Worm (Caenorhabditis elegans): ENCODE results near the gene nphp-4.

nphp-4 gene

ce11 chrV:11843678-11844366, at the start of gene nphp-4:
Gene nphp-4, minus strand, starts transcription at chrV:11843728.
- TF ChIP-seq nfya-1 (tag; optimal IDR thresholded peaks at IDR 0.05; ENCODE audit: insufficient read depth) (no peak), lin-15B (tag; optimal IDR thresholded peaks at IDR 0.05) (no peak), pha-4 (tag; optimal IDR thresholded peaks at IDR 0.05) (no peak), mdl-1 (tag; optimal IDR thresholded peaks at IDR 0.05) (no peak), nhr-67 (tag; optimal IDR thresholded peaks at IDR 0.05) (no peak), nhr-77 (tag; optimal IDR thresholded peaks at IDR 0.05) (no peak), R02D3.7 (tag; optimal IDR thresholded peaks at IDR 0.05) (no peak), nhr-12 (tag; optimal IDR thresholded peaks at IDR 0.05) (no peak), fos-1 (tag; optimal IDR thresholded peaks at IDR 0.05) (no peak), ceh-16 (tag; optimal IDR thresholded peaks at IDR 0.05) (no peak), ztf-4 (tag; optimal IDR thresholded peaks at IDR 0.05) (no peak), ceh-28 (tag; optimal IDR thresholded peaks at IDR 0.05) (no peak), nhr-237 (tag; optimal IDR thresholded peaks at IDR 0.05) (no peak)

ce11 chrV:11891143-11891862, 47.8 kb upstream of the nphp-4 start, which contains the start of the genes sodh-2 and srx-76:
Gene sodh-2, minus strand, starts transcription at chrV:11891243.
Gene srx-76, plus strand, starts transcription at chrV:11891812.
- no peak for TF ChIP-seq nhr-11 (tag; optimal IDR thresholded peaks at IDR 0.05)
- no peak for TF ChIP-seq nhr-28 (tag; optimal IDR thresholded peaks at IDR 0.05)
- TF ChIP-seq elt-1 (tag; optimal IDR thresholded peaks at IDR 0.05), result no peak
- TF ChIP-seq ztf-4 (tag; optimal IDR thresholded peaks at IDR 0.05), result no peak
- TF ChIP-seq lin-15B (tag; optimal IDR thresholded peaks at IDR 0.05), result no peak
- TF ChIP-seq lsy-12 (tag; optimal IDR thresholded peaks at IDR 0.05), result no peak
- TF ChIP-seq nhr-25 (tag; optimal IDR thresholded peaks at IDR 0.05), result no peak
- no peak for TF ChIP-seq lin-39 (tag; optimal IDR thresholded peaks at IDR 0.05)
- no peak for TF ChIP-seq ceh-28 (tag; optimal IDR thresholded peaks at IDR 0.05)

- TF ChIP-seq hmg-11 (tag; optimal IDR thresholded peaks at IDR 0.05) (no peak), pqm-1 (tag; optimal IDR thresholded peaks at IDR 0.05) (peak; percentile 49), ama-1 (optimal IDR thresholded peaks at IDR 0.05) (peak; percentile 96), nhr-43 (tag; optimal IDR thresholded peaks at IDR 0.05; ENCODE audit: poor library complexity, severe bottlenecking) (peak; percentile 59), nhr-23 (tag; optimal IDR thresholded peaks at IDR 0.05) (peak; percentile 19), lsy-12 (tag; optimal IDR thresholded peaks at IDR 0.05) (peak; percentile 29), pha-4 (tag; optimal IDR thresholded peaks at IDR 0.05) (peak; percentile 88), aly-2 (tag; optimal IDR thresholded peaks at IDR 0.05) (no peak), lin-39 (tag; optimal IDR thresholded peaks at IDR 0.05) (peak; percentile 45)
Measured at ce11 chrV:11889115-11889935, 45.8 kb upstream of the nphp-4 start.

ce11 chrV:11888656-11889055, 45.1 kb upstream of the nphp-4 start:
- TF ChIP-seq ceh-9 (tag; optimal IDR thresholded peaks at IDR 0.05) (no peak), unc-39 (tag; optimal IDR thresholded peaks at IDR 0.05) (no peak), mml-1 (tag; optimal IDR thresholded peaks at IDR 0.05) (no peak), ztf-11 (tag; optimal IDR thresholded peaks at IDR 0.05) (no peak), elt-3 (tag; optimal IDR thresholded peaks at IDR 0.05) (no peak), egl-5 (tag; optimal IDR thresholded peaks at IDR 0.05) (no peak), nhr-11 (tag; optimal IDR thresholded peaks at IDR 0.05) (no peak), ama-1 (optimal IDR thresholded peaks at IDR 0.05) (peak; percentile 97), egl-27 (tag; optimal IDR thresholded peaks at IDR 0.05) (no peak), nhr-43 (tag; optimal IDR thresholded peaks at IDR 0.05; ENCODE audit: poor library complexity, severe bottlenecking) (peak; percentile 16), aly-2 (tag; optimal IDR thresholded peaks at IDR 0.05) (no peak), fos-1 (tag; optimal IDR thresholded peaks at IDR 0.05) (no peak)
